Worm (Caenorhabditis elegans): ENCODE results near the gene str-161.

DNA sequence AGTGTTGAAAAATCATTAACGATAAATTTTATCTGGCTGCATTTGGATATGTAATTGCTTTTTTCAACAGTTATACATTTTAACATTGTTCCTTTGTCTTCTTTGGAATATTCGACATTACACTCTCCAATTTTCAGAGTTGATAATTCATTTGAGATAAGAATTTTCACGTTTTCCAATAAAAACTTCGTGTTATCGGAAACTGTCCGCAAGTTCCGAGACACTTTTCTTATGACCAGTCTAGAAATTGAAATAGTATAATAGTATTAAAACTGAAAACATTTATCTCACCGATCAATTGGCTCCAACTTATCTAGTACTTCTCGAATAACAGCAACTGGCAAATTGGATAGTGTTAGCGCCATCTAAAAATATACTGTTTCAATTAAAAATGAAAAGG is 33.8 kb upstream of the str-161 start, which contains the start of gene fbxa-86:
- no peak for TF ChIP-seq nfya-1 (tag; optimal IDR thresholded peaks at IDR 0.05; ENCODE audit: borderline replicate concordance, insufficient read depth)
- TF ChIP-seq egrh-3 (GFP tag; IDR thresholded peaks at IDR 0.05): no peak
- TF ChIP-seq Y67H2A.10 (GFP tag; conservative IDR thresholded peaks at IDR 0.05): no peak
- no peak for TF ChIP-seq Y95B8A.8 (GFP tag; IDR thresholded peaks at IDR 0.05)
- no peak for TF ChIP-seq unc-130 (GFP tag; optimal IDR thresholded peaks at IDR 0.05)
- TF ChIP-seq let-607 (tag; optimal IDR thresholded peaks at IDR 0.05): no peak
- no peak for TF ChIP-seq egl-44 (GFP tag; IDR thresholded peaks at IDR 0.05)
- TF ChIP-seq mes-4 (tag; optimal IDR thresholded peaks at IDR 0.05): no peak
- TF ChIP-seq T07F8.4 (tag; optimal IDR thresholded peaks at IDR 0.05): no peak
- TF ChIP-seq unc-62 (GFP tag; optimal IDR thresholded peaks at IDR 0.05): no peak

Measured in whole organism, young adult.